Worm (Caenorhabditis elegans) whole organism, early embryonic: ENCODE results near the gene hst-3.1.

Source experiments
- ama-1 ChIP-seq: fragments of 150-350 bp; optimal IDR thresholded peaks from 2 replicates; lab custom pipeline; 2014
- ceh-36 ChIP-seq: sonication (generic microtip); optimal IDR thresholded peaks from 2 replicates; lab custom pipeline; 2016; ENCODE audit warnings: missing genetic modification characterization, inconsistent platforms, missing compliant biosample characterization
- ets-7 ChIP-seq: sonication (generic microtip); optimal IDR thresholded peaks from 2 replicates; lab custom pipeline; 2016; ENCODE audit warnings: missing genotype, missing genetic modification characterization, missing compliant biosample characterization
- flt-1 ChIP-seq: fragments of 200-800 bp; sonication (Bioruptor generic); IDR thresholded peaks from 2 replicates; pipeline ENCODE4 v1.3.6; 2022; ENCODE audit warnings: missing genetic modification characterization, missing compliant biosample characterization
- hmbx-1 ChIP-seq: sonication (generic microtip); optimal IDR thresholded peaks from 2 replicates; lab custom pipeline; 2016; ENCODE audit warnings: mild to moderate bottlenecking, missing genetic modification characterization, missing compliant biosample characterization
- hmg-4 ChIP-seq: fragments of 200-800 bp; sonication (Bioruptor generic); optimal IDR thresholded peaks from 2 replicates; lab custom pipeline; 2018; ENCODE audit warnings: mild to moderate bottlenecking, missing genetic modification characterization, missing compliant biosample characterization
- hnd-1 ChIP-seq: sonication (generic microtip); optimal IDR thresholded peaks from 2 replicates; lab custom pipeline; 2016; ENCODE audit warnings: missing genetic modification characterization, missing compliant biosample characterization
- tra-4 ChIP-seq: sonication (generic microtip); optimal IDR thresholded peaks from 2 replicates; lab custom pipeline; 2017; ENCODE audit warnings: missing genetic modification characterization, missing compliant biosample characterization

DNA sequence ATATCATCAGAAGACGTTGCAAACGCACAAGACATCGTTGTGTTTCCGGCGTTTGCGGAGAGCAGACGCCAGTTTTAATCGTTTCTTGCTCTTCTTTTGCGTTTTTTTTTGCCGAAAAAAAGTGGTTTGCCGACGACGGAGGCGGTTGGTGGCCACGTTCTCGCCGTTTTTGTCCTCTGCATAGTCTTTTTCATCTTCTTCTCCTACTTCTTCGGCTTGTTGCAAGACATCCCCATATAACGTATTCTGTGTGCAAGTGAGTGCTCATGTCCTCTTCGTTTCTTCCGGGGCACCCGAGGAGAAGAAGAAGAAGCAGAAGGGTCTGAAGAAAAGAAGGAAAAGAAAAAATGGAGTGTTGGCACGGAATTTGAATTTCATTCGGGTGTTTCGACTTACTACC lies 6.0 kb upstream of the hst-3.1 start:
- TF ChIP-seq hmg-4 (GFP tag; lab: Kevin White, UChicago) = no peak
- no peak for TF ChIP-seq ama-1 (lab: Kevin White, UChicago)
- TF ChIP-seq ceh-36 (tag; lab: Kevin White, UChicago) = no peak
- no peak for TF ChIP-seq hmbx-1
- TF ChIP-seq hnd-1 (tag; lab: Kevin White, UChicago) = no peak
- TF ChIP-seq tra-4 (tag; lab: Kevin White, UChicago) = no peak
- no peak for TF ChIP-seq ets-7 (tag; lab: Kevin White, UChicago)
- no peak for TF ChIP-seq flt-1 (GFP tag; lab: Robert Waterston, UW)
